Worm (Caenorhabditis elegans): ENCODE data around the gene M04B2.6.
A peak's percentile ranks its signal among the peaks of the same experiment; 100 is the strongest.

DNA sequence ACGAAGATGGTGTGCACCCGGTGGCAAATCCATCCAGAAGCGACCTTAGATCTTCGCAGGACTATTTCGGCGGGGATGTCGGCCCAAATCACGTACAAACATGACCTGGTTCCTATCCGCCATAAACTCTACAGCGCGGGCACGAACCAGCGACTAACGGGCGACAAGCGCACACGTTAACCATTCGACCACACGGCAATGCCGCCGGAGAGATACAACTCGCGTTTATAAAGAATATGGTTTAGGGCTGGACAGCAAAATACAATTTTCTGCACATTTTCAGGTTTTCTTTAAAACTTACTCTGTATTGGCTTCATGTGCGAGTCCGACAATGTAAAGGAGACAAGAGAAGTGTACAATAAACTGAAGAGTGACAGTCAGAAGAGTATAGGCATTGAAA, 36.5 kb downstream of the M04B2.6 start:
- TF ChIP-seq him-1 (tag; optimal IDR thresholded peaks at IDR 0.05) (peak; percentile 81), dao-5 (tag; optimal IDR thresholded peaks at IDR 0.05) (peak; percentile 91)
